Worm (Caenorhabditis elegans) whole organism, young adult: ENCODE data around the gene C32B5.13.

Source experiments
- pha-4 ChIP-seq: fragments of 150-350 bp; sonication (generic microtip); optimal IDR thresholded peaks from 2 replicates; lab custom pipeline; 2014; ENCODE audit warnings: missing biosample characterization, missing genetic modification reagents, missing genetic modification characterization
- rcor-1 ChIP-seq: fragments of 200-800 bp; sonication (Bioruptor generic); IDR thresholded peaks from 2 replicates; pipeline ENCODE4 v1.3.6; 2022; ENCODE audit warnings: missing genetic modification reagents, missing genetic modification characterization, missing compliant biosample characterization
- unc-130 ChIP-seq: sonication (generic microtip); optimal IDR thresholded peaks from 2 replicates; lab custom pipeline; 2016; ENCODE audit warnings: missing genetic modification reagents, missing genetic modification characterization, missing compliant biosample characterization
- unc-62 ChIP-seq: fragments of 150-350 bp; optimal IDR thresholded peaks from 2 replicates; lab custom pipeline; 2014; ENCODE audit warnings: missing biosample characterization, missing genetic modification reagents, missing genetic modification characterization

- TF ChIP-seq unc-62 (GFP tag; lab: Kevin White, UChicago): no peak
- TF ChIP-seq pha-4 (tag; lab: Kevin White, UChicago): no peak
- TF ChIP-seq unc-130 (GFP tag; lab: Kevin White, UChicago): no peak
- TF ChIP-seq rcor-1 (GFP tag; lab: Robert Waterston, UW): no peak
Measured at ce11 chrII:972850-973249, 11.0 kb upstream of the C32B5.13 start, which contains the start of gene C32B5.15.
